Fruit fly (Drosophila melanogaster) whole organism, pupa: Measurements from ENCODE around the gene pll.

Experiments
- CG10348 ChIP-seq: fragments of 200-800 bp; sonication (Bioruptor generic); IDR thresholded peaks from 2 replicates; pipeline ENCODE4 v1.3.6; 2022; ENCODE audit warnings: missing biosample characterization, missing genetic modification characterization
- CG12605 ChIP-seq: fragments of 200-800 bp; sonication (Bioruptor generic); IDR thresholded peaks from 2 replicates; pipeline ENCODE4 v1.3.6; 2022; ENCODE audit warnings: missing biosample characterization, missing genetic modification characterization
- CG13204 ChIP-seq: fragments of 200-800 bp; sonication (Bioruptor generic); optimal IDR thresholded peaks from 2 replicates; lab custom pipeline; 2018; ENCODE audit warnings: missing biosample characterization, mild to moderate bottlenecking, missing genetic modification characterization, moderate library complexity
- CG14655 ChIP-seq: fragments of 200-800 bp; sonication (Bioruptor generic); optimal IDR thresholded peaks from 3 replicates; lab custom pipeline; 2017; ENCODE audit warnings: mild to moderate bottlenecking, missing biosample characterization, missing genetic modification reagents, missing genetic modification characterization
- CG15710 ChIP-seq: fragments of 200-800 bp; sonication (Bioruptor generic); optimal IDR thresholded peaks from 2 replicates; lab custom pipeline; 2018; ENCODE audit warnings: missing biosample characterization, mild to moderate bottlenecking, missing genetic modification characterization, moderate library complexity
- CG17806 ChIP-seq: fragments of 200-800 bp; sonication (Bioruptor generic); optimal IDR thresholded peaks from 2 replicates; lab custom pipeline; 2018; ENCODE audit warnings: missing biosample characterization, mild to moderate bottlenecking, missing genetic modification characterization, moderate library complexity
- CG32121 ChIP-seq: fragments of 200-800 bp; sonication (Bioruptor generic); IDR thresholded peaks from 2 replicates; pipeline ENCODE4 v1.3.6; 2022; ENCODE audit warnings: missing biosample characterization, missing genetic modification characterization
- CG34367 ChIP-seq: fragments of 200-800 bp; sonication (Bioruptor generic); optimal IDR thresholded peaks from 2 replicates; lab custom pipeline; 2018; ENCODE audit warnings: missing biosample characterization, mild to moderate bottlenecking, missing genetic modification characterization
- CG4496 ChIP-seq: fragments of 200-800 bp; sonication (Bioruptor generic); IDR thresholded peaks from 3 replicates; pipeline ENCODE4 v1.3.6; 2022; ENCODE audit warnings: missing biosample characterization, missing genetic modification characterization
- CG8159 ChIP-seq: fragments of 200-800 bp; sonication (Bioruptor generic); optimal IDR thresholded peaks from 3 replicates; lab custom pipeline; 2018; ENCODE audit warnings: missing biosample characterization, mild to moderate bottlenecking, missing genetic modification characterization, moderate library complexity
- CG8301 ChIP-seq: fragments of 200-800 bp; sonication (Bioruptor generic); optimal IDR thresholded peaks from 2 replicates; lab custom pipeline; 2018; ENCODE audit warnings: missing biosample characterization, mild to moderate bottlenecking, missing genetic modification characterization
- CG9948 ChIP-seq: fragments of 200-800 bp; sonication (Bioruptor generic); optimal IDR thresholded peaks from 2 replicates; lab custom pipeline; 2018; ENCODE audit warnings: missing biosample characterization, mild to moderate bottlenecking, missing genetic modification characterization, moderate library complexity
- D1 ChIP-seq: fragments of 200-800 bp; sonication (Bioruptor generic); optimal IDR thresholded peaks from 2 replicates; lab custom pipeline; 2018; ENCODE audit warnings: missing biosample characterization, mild to moderate bottlenecking, missing genetic modification characterization, moderate library complexity
- EcR ChIP-seq: fragments of 200-800 bp; sonication (Bioruptor generic); optimal IDR thresholded peaks from 3 replicates; lab custom pipeline; 2019; ENCODE audit warnings: missing biosample characterization, missing genetic modification characterization, mild to moderate bottlenecking, moderate library complexity, missing genetic modification reagents
- Ets98B ChIP-seq: fragments of 200-800 bp; sonication (Bioruptor generic); IDR thresholded peaks from 2 replicates; pipeline ENCODE4 v1.3.6; 2022; ENCODE audit warnings: missing biosample characterization, missing genetic modification characterization
- Pif1A ChIP-seq: fragments of 200-800 bp; sonication (Bioruptor generic); optimal IDR thresholded peaks from 3 replicates; lab custom pipeline; 2016; ENCODE audit warnings: missing biosample characterization, missing genetic modification characterization
- Pif1B ChIP-seq: fragments of 200-800 bp; sonication (Bioruptor generic); optimal IDR thresholded peaks from 3 replicates; lab custom pipeline; 2016; ENCODE audit warnings: missing biosample characterization, missing genetic modification characterization
- Snoo ChIP-seq: fragments of 200-800 bp; sonication (Bioruptor generic); optimal IDR thresholded peaks from 3 replicates; lab custom pipeline; 2017; ENCODE audit warnings: missing biosample characterization, mild to moderate bottlenecking, missing genetic modification characterization, inconsistent platforms
- fd96Ca ChIP-seq: fragments of 200-800 bp; sonication (Bioruptor generic); IDR thresholded peaks from 3 replicates; pipeline ENCODE4 v1.3.6; 2022; ENCODE audit warnings: missing biosample characterization, missing genetic modification characterization
- gl ChIP-seq: fragments of 200-800 bp; sonication (Bioruptor generic); optimal IDR thresholded peaks from 2 replicates; lab custom pipeline; 2018; ENCODE audit warnings: missing biosample characterization, mild to moderate bottlenecking, missing genetic modification characterization
- rn ChIP-seq: fragments of 200-800 bp; sonication (Bioruptor generic); IDR thresholded peaks from 2 replicates; pipeline ENCODE4 v1.3.6; 2022; ENCODE audit warnings: missing biosample characterization, missing genetic modification characterization

The pll gene

dm6 chr3R:27272233-27272632 is 19.3 kb upstream of the pll start:
- peak; percentile 54; the same call in 1 of the 3 replicates for TF ChIP-seq CG4496 (GFP tag; lab: Robert Waterston, UW)
- no peak for TF ChIP-seq D1 (tag; lab: Kevin White, UChicago)
- no peak for TF ChIP-seq Pif1B (GFP tag; lab: Kevin White, UChicago)
- TF ChIP-seq CG17806, result no peak

dm6 chr3R:27270379-27271266 is 17.6 kb upstream of the pll start:
- TF ChIP-seq CG14655 (GFP tag; lab: Kevin White, UChicago) (no peak), CG13204 (peak; percentile 6), Ets98B (GFP tag; lab: Robert Waterston, UW) (peak; percentile 22; the same call in 1 of the 2 replicates), EcR (GFP tag; lab: Kevin White, UChicago) (peak; percentile 73), D1 (tag; lab: Kevin White, UChicago) (no peak), CG12605 (GFP tag; lab: Robert Waterston, UW) (0 out of 2 replicates have a peak, but pooled peaks have one; percentile 14), CG34367 (tag; lab: Kevin White, UChicago) (no peak), CG8301 (tag; lab: Kevin White, UChicago) (no peak), rn (GFP tag; lab: Robert Waterston, UW) (no peak)

- no peak for TF ChIP-seq CG8301 (tag; lab: Kevin White, UChicago)
- TF ChIP-seq EcR (GFP tag; lab: Kevin White, UChicago), result no peak
- TF ChIP-seq gl (tag; lab: Kevin White, UChicago), result no peak
- no peak for TF ChIP-seq CG34367 (tag; lab: Kevin White, UChicago)
Measured at dm6 chr3R:27265330-27265729, 12.3 kb upstream of the pll start, which contains the start of the genes CG14262 and CG14260. CG14262 (minus strand) TSS chr3R:27265430. CG14260 (plus strand) TSS chr3R:27265457.

- TF ChIP-seq CG34367 (tag; lab: Kevin White, UChicago) (peak; percentile 71), CG14655 (GFP tag; lab: Kevin White, UChicago) (no peak), CG15710 (peak; percentile 75), gl (tag; lab: Kevin White, UChicago) (peak; percentile 87), Ets98B (GFP tag; lab: Robert Waterston, UW) (peak; percentile 81), CG13204 (no peak), CG12605 (GFP tag; lab: Robert Waterston, UW) (peak; percentile 68; the same call in 1 of the 2 replicates), D1 (tag; lab: Kevin White, UChicago) (no peak), CG9948 (tag; lab: Kevin White, UChicago) (peak; percentile 75), fd96Ca (GFP tag; lab: Robert Waterston, UW) (peak; percentile 90), CG4496 (GFP tag; lab: Robert Waterston, UW) (peak; percentile 81), rn (GFP tag; lab: Robert Waterston, UW) (peak; percentile 59), CG32121 (GFP tag; lab: Robert Waterston, UW) (peak; percentile 82), Snoo (tag; lab: Kevin White, UChicago) (peak; percentile 65), CG8301 (tag; lab: Kevin White, UChicago) (peak; percentile 82), CG17806 (peak; percentile 57), CG10348 (0 out of 2 replicates have a peak, but pooled peaks have one; percentile 59), CG8159 (tag; lab: Kevin White, UChicago) (peak; percentile 39), Pif1B (GFP tag; lab: Kevin White, UChicago) (peak; percentile 70), Pif1A (GFP tag; lab: Kevin White, UChicago) (peak; percentile 37), EcR (GFP tag; lab: Kevin White, UChicago) (peak; percentile 2)
Measured at dm6 chr3R:27263434-27264215, 10.6 kb upstream of the pll start, which contains the start of gene woc. woc (minus strand) TSS chr3R:27264055.

dm6 chr3R:27253921-27254376 is 967 bp upstream of the pll start:
- TF ChIP-seq CG8301 (tag; lab: Kevin White, UChicago) (no peak), Ets98B (GFP tag; lab: Robert Waterston, UW) (no peak), EcR (GFP tag; lab: Kevin White, UChicago) (peak; percentile 24), Pif1A (GFP tag; lab: Kevin White, UChicago) (no peak), CG13204 (no peak), CG34367 (tag; lab: Kevin White, UChicago) (peak; percentile 19)

dm6 chr3R:27250907-27251306 is 2.1 kb downstream of the pll start, which contains the start of the genes TTLL6B and TfIIA-L:
TTLL6B (minus strand) TSS chr3R:27251007.
TfIIA-L (plus strand) TSS chr3R:27251112.
- TF ChIP-seq CG34367 (tag; lab: Kevin White, UChicago) (no peak), CG4496 (GFP tag; lab: Robert Waterston, UW) (no peak), CG17806 (no peak), D1 (tag; lab: Kevin White, UChicago) (no peak), CG14655 (GFP tag; lab: Kevin White, UChicago) (no peak), CG13204 (no peak), CG12605 (GFP tag; lab: Robert Waterston, UW) (no peak), CG8301 (tag; lab: Kevin White, UChicago) (no peak), CG9948 (tag; lab: Kevin White, UChicago) (no peak), rn (GFP tag; lab: Robert Waterston, UW) (no peak), CG8159 (tag; lab: Kevin White, UChicago) (no peak), EcR (GFP tag; lab: Kevin White, UChicago) (no peak), CG32121 (GFP tag; lab: Robert Waterston, UW) (no peak), Pif1B (GFP tag; lab: Kevin White, UChicago) (no peak)
